Fruit fly (Drosophila melanogaster): ENCODE results near the gene mRpS6.
A peak's percentile ranks its signal among the peaks of the same experiment; 100 is the strongest.

Gene mRpS6

DNA sequence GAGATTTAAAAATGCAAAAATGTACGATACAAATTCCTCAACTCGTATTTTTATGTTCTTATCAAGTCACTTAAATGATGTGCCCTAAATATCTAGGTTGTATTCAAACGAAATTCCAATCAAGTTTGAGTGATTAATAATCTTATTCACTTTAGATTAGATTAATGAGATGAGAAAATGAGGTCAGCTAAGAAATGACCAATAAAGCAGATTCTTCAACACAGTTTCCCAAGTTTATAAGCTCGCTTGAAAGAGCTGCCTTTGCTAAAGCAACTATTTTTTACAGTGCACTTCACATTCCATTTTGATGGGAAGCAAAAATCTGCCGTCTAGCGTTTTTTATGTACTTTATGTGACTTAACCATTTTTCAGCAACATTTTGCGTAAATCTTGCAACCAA lies 18.0 kb upstream of the mRpS6 start:
- TF ChIP-seq CG3919 (GFP tag; optimal IDR thresholded peaks at IDR 0.05) = peak; percentile 41
- TF ChIP-seq CG6792 (GFP tag; optimal IDR thresholded peaks at IDR 0.05) = peak; percentile 7
- TF ChIP-seq CG6163 (GFP tag; IDR thresholded peaks at IDR 0.05) = peak; percentile 31; the same call in 1 of the 3 replicates
- peak; percentile 46 for TF ChIP-seq CG3032 (tag; optimal IDR thresholded peaks at IDR 0.05)
- peak; percentile 55 for TF ChIP-seq achi (GFP tag; optimal IDR thresholded peaks at IDR 0.05)
- no peak for TF ChIP-seq CG34406 (GFP tag; optimal IDR thresholded peaks at IDR 0.05)
- TF ChIP-seq Hr39 (GFP tag; optimal IDR thresholded peaks at IDR 0.05) = peak; percentile 29
- no peak for TF ChIP-seq CG6276 (GFP tag; optimal IDR thresholded peaks at IDR 0.05)
- peak; percentile 25 for TF ChIP-seq fd59A (GFP tag; optimal IDR thresholded peaks at IDR 0.05)
- peak; percentile 47 for TF ChIP-seq OdsH (GFP tag; optimal IDR thresholded peaks at IDR 0.05)
- peak; percentile 24 for TF ChIP-seq CG11762 (GFP tag; optimal IDR thresholded peaks at IDR 0.05; ENCODE audit: insufficient read depth)
- peak; percentile 12 for TF ChIP-seq Met (GFP tag; optimal IDR thresholded peaks at IDR 0.05)
- no peak for TF ChIP-seq CG1621 (tag; optimal IDR thresholded peaks at IDR 0.05)
- peak; percentile 27; the same call in 1 of the 2 replicates for TF ChIP-seq CG11294 (GFP tag; IDR thresholded peaks at IDR 0.05)
- peak; percentile 54 for TF ChIP-seq pdm3 (GFP tag; optimal IDR thresholded peaks at IDR 0.05)
- peak; percentile 48 for TF ChIP-seq CG15336 (GFP tag; IDR thresholded peaks at IDR 0.05)
- TF ChIP-seq Sox14 (GFP tag; optimal IDR thresholded peaks at IDR 0.05) = peak; percentile 55
- no peak for TF ChIP-seq Smox (GFP tag; optimal IDR thresholded peaks at IDR 0.05)
- TF ChIP-seq CG31627 (GFP tag; optimal IDR thresholded peaks at IDR 0.05) = no peak
- no peak for TF ChIP-seq CG9139 (GFP tag; optimal IDR thresholded peaks at IDR 0.05)
- TF ChIP-seq CG8319 (GFP tag; optimal IDR thresholded peaks at IDR 0.05) = no peak
- TF ChIP-seq CG8119 (GFP tag; IDR thresholded peaks at IDR 0.05) = peak; percentile 37; the same call in 1 of the 3 replicates
- TF ChIP-seq lz (GFP tag; optimal IDR thresholded peaks at IDR 0.05) = no peak
- no peak for TF ChIP-seq CG6854 (GFP tag; optimal IDR thresholded peaks at IDR 0.05)
- peak; percentile 67 for TF ChIP-seq CG10631 (GFP tag; optimal IDR thresholded peaks at IDR 0.05)
- no peak for TF ChIP-seq cyc (GFP tag; optimal IDR thresholded peaks at IDR 0.05)
- no peak for TF ChIP-seq esn (GFP tag; optimal IDR thresholded peaks at IDR 0.05)
- peak; percentile 7 to 51 for TF ChIP-seq salr (GFP tag; optimal IDR thresholded peaks at IDR 0.05)
- TF ChIP-seq Eip93F (GFP tag; optimal IDR thresholded peaks at IDR 0.05) = no peak
- TF ChIP-seq fkh (GFP tag; optimal IDR thresholded peaks at IDR 0.05) = no peak
- TF ChIP-seq CG4318 (GFP tag; optimal IDR thresholded peaks at IDR 0.05) = peak; percentile 62
- peak; percentile 33 for TF ChIP-seq CG7368 (GFP tag; optimal IDR thresholded peaks at IDR 0.05)
- TF ChIP-seq CG32006 (GFP tag; optimal IDR thresholded peaks at IDR 0.05) = peak; percentile 79
- peak; percentile 58; the same call in 2 of the 3 replicates for TF ChIP-seq eg (GFP tag; IDR thresholded peaks at IDR 0.05)
- TF ChIP-seq Gug (GFP tag; IDR thresholded peaks at IDR 0.05) = 0 out of 2 replicates have a peak, but pooled peaks have one; percentile 28
- TF ChIP-seq spab (GFP tag; optimal IDR thresholded peaks at IDR 0.05) = peak; percentile 8
- TF ChIP-seq Eip78C (GFP tag) = peak; percentile 92
- TF ChIP-seq Hr38 (GFP tag; optimal IDR thresholded peaks at IDR 0.05) = no peak
- peak; percentile 24 for TF ChIP-seq net (GFP tag; optimal IDR thresholded peaks at IDR 0.05)
- peak; percentile 14 for TF ChIP-seq CG6808 (GFP tag; optimal IDR thresholded peaks at IDR 0.05)
- peak; percentile 24 for TF ChIP-seq Ets96B (tag; optimal IDR thresholded peaks at IDR 0.05)
- TF ChIP-seq Hr4 (GFP tag; optimal IDR thresholded peaks at IDR 0.05) = peak; percentile 63
- peak; percentile 6 for TF ChIP-seq topi (GFP tag; optimal IDR thresholded peaks at IDR 0.05)
- TF ChIP-seq acj6 (GFP tag; optimal IDR thresholded peaks at IDR 0.05) = peak; percentile 55
- peak; percentile 6 for TF ChIP-seq Lpt (GFP tag; optimal IDR thresholded peaks at IDR 0.05)
- peak; percentile 59 for TF ChIP-seq Eip75B (GFP tag; optimal IDR thresholded peaks at IDR 0.05)
- peak; percentile 46 for TF ChIP-seq CG10669 (GFP tag; optimal IDR thresholded peaks at IDR 0.05)
- no peak for TF ChIP-seq fd85E (GFP tag; optimal IDR thresholded peaks at IDR 0.05)
- no peak for TF ChIP-seq ss (GFP tag; optimal IDR thresholded peaks at IDR 0.05)
- TF ChIP-seq dsx (GFP tag; optimal IDR thresholded peaks at IDR 0.05; ENCODE audit: poor library complexity, severe bottlenecking) = no peak

Data from whole organism, prepupa.